Worm (Caenorhabditis elegans) whole organism, mixed stage, embryonic: ENCODE measurements around the gene T22B2.3.

Experiments
- M03D4.4 ChIP-seq: sonication (generic microtip); optimal IDR thresholded peaks from 2 replicates; lab custom pipeline; 2017; ENCODE audit warnings: mild to moderate bottlenecking, missing genetic modification characterization, missing compliant biosample characterization
- bed-3 ChIP-seq: fragments of 200-800 bp; sonication (Bioruptor generic); optimal IDR thresholded peaks from 3 replicates; lab custom pipeline; 2018; ENCODE audit warnings: mild to moderate bottlenecking, missing genetic modification characterization, moderate library complexity, missing compliant biosample characterization
- blmp-1 ChIP-seq: fragments of 150-350 bp; optimal IDR thresholded peaks from 2 replicates; lab custom pipeline; 2014; ENCODE audit warnings: missing biosample characterization, missing genetic modification characterization
- ceh-43 ChIP-seq: fragments of 200-800 bp; sonication (Bioruptor generic); optimal IDR thresholded peaks from 2 replicates; lab custom pipeline; 2018; ENCODE audit warnings: mild to moderate bottlenecking, missing genetic modification characterization, moderate library complexity, missing compliant biosample characterization
- ceh-83 ChIP-seq: fragments of 200-800 bp; sonication (Bioruptor generic); optimal IDR thresholded peaks from 2 replicates; lab custom pipeline; 2018; ENCODE audit warnings: mild to moderate bottlenecking, missing genetic modification characterization, missing compliant biosample characterization
- ces-1 ChIP-seq: fragments of 150-350 bp; optimal IDR thresholded peaks from 2 replicates; lab custom pipeline; 2014; ENCODE audit warnings: missing biosample characterization, missing genetic modification reagents, missing genetic modification characterization
- drap-1 ChIP-seq: fragments of 200-800 bp; sonication (Bioruptor generic); optimal IDR thresholded peaks from 3 replicates; lab custom pipeline; 2018; ENCODE audit warnings: mild to moderate bottlenecking, missing genetic modification characterization, missing compliant biosample characterization
- flh-1 ChIP-seq: fragments of 200-800 bp; sonication (Bioruptor generic); optimal IDR thresholded peaks from 2 replicates; lab custom pipeline; 2018; ENCODE audit warnings: mild to moderate bottlenecking, missing genetic modification characterization, moderate library complexity, missing compliant biosample characterization
- hlh-1 ChIP-seq: fragments of 150-350 bp; optimal IDR thresholded peaks from 2 replicates; lab custom pipeline; 2014; ENCODE audit warnings: missing biosample characterization, missing genetic modification reagents, missing genetic modification characterization
- lin-13 ChIP-seq: fragments of 150-350 bp; optimal IDR thresholded peaks from 2 replicates; lab custom pipeline; 2014; ENCODE audit warnings: missing biosample characterization, missing genetic modification characterization
- lin-32 ChIP-seq: fragments of 200-800 bp; sonication (Bioruptor generic); optimal IDR thresholded peaks from 2 replicates; lab custom pipeline; 2018; ENCODE audit warnings: mild to moderate bottlenecking, missing genetic modification characterization, missing compliant biosample characterization
- mab-5 ChIP-seq: fragments of 150-350 bp; optimal IDR thresholded peaks from 2 replicates; lab custom pipeline; 2014; ENCODE audit warnings: missing biosample characterization, missing genetic modification characterization
- mls-2 ChIP-seq: sonication (generic microtip); optimal IDR thresholded peaks from 2 replicates; lab custom pipeline; 2016; ENCODE audit warnings: mild to moderate bottlenecking, missing genetic modification characterization, moderate library complexity, missing compliant biosample characterization
- nhr-12 ChIP-seq: fragments of 150-350 bp; optimal IDR thresholded peaks from 2 replicates; lab custom pipeline; 2014; ENCODE audit warnings: missing biosample characterization, missing genetic modification characterization
- nhr-2 ChIP-seq: fragments of 150-350 bp; optimal IDR thresholded peaks from 2 replicates; lab custom pipeline; 2014; ENCODE audit warnings: missing biosample characterization, missing genetic modification characterization
- nhr-237 ChIP-seq: fragments of 150-350 bp; optimal IDR thresholded peaks from 2 replicates; lab custom pipeline; 2014; ENCODE audit warnings: missing biosample characterization, missing genetic modification characterization
- nhr-28 ChIP-seq: fragments of 150-350 bp; optimal IDR thresholded peaks from 2 replicates; lab custom pipeline; 2014; ENCODE audit warnings: missing biosample characterization, missing genetic modification characterization
- nhr-76 ChIP-seq: sonication (generic microtip); optimal IDR thresholded peaks from 2 replicates; lab custom pipeline; 2017; ENCODE audit warnings: missing biosample characterization, missing genetic modification characterization
- pha-4 ChIP-seq: fragments of 150-350 bp; optimal IDR thresholded peaks from 2 replicates; lab custom pipeline; 2018; ENCODE audit warnings: missing biosample characterization, missing genetic modification reagents, missing genetic modification characterization
- sem-2 ChIP-seq: fragments of 200-800 bp; sonication (Bioruptor generic); optimal IDR thresholded peaks from 2 replicates; lab custom pipeline; 2018; ENCODE audit warnings: mild to moderate bottlenecking, missing genetic modification characterization, missing compliant biosample characterization
- snpc-4 ChIP-seq: fragments of 150-350 bp; optimal IDR thresholded peaks from 2 replicates; lab custom pipeline; 2014; ENCODE audit warnings: missing biosample characterization, missing genetic modification characterization
- sptf-1 ChIP-seq: sonication (generic microtip); optimal IDR thresholded peaks from 2 replicates; lab custom pipeline; 2017; ENCODE audit warnings: mild to moderate bottlenecking, missing genetic modification characterization, moderate library complexity, missing compliant biosample characterization
- tbx-8 ChIP-seq: fragments of 200-800 bp; sonication (Bioruptor generic); optimal IDR thresholded peaks from 2 replicates; lab custom pipeline; 2018; ENCODE audit warnings: mild to moderate bottlenecking, missing genetic modification characterization, moderate library complexity, missing compliant biosample characterization
- unc-120 ChIP-seq: sonication (generic microtip); optimal IDR thresholded peaks from 2 replicates; lab custom pipeline; 2017; ENCODE audit warnings: missing genetic modification characterization, missing compliant biosample characterization; ENCODE audit not compliant: poor library complexity, severe bottlenecking
- unc-39 ChIP-seq: fragments of 150-350 bp; optimal IDR thresholded peaks from 2 replicates; lab custom pipeline; 2014; ENCODE audit warnings: missing biosample characterization, missing genetic modification characterization
- unc-62 ChIP-seq: fragments of 150-350 bp; optimal IDR thresholded peaks from 2 replicates; lab custom pipeline; 2014; ENCODE audit warnings: missing biosample characterization, missing genetic modification reagents, missing genetic modification characterization
- zip-8 ChIP-seq: fragments of 150-350 bp; optimal IDR thresholded peaks from 2 replicates; lab custom pipeline; 2014; ENCODE audit warnings: missing biosample characterization, missing genetic modification characterization
- ztf-11 ChIP-seq: fragments of 150-350 bp; optimal IDR thresholded peaks from 2 replicates; lab custom pipeline; 2014; ENCODE audit warnings: missing biosample characterization, missing genetic modification characterization

T22B2.3 gene

DNA sequence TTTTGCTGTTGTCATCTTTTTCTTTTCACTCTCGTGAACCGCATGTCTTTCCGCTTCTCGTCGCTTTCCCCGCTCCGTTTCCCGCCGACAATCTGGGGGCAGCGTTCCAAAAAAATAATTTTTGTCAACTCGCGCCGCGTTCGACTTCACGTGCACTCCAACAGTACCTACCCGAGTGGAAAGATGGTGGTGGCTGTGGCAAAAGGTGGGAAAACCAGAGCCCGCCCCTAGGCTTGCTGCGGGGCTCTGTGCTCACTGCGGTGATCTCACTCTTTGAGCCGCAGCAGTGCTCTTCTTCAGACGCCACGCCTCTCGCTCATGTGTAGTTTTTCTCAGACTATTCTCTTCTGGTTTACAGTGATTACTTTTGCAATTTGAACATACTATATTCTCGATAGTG lies 29.5 kb upstream of the T22B2.3 start:
- TF ChIP-seq sem-2 (GFP tag; lab: Kevin White, UChicago) (no peak), mab-5 (tag; lab: Kevin White, UChicago) (no peak), lin-13 (no peak), M03D4.4 (tag; lab: Kevin White, UChicago) (no peak), bed-3 (GFP tag; lab: Kevin White, UChicago) (no peak), blmp-1 (tag; lab: Kevin White, UChicago) (no peak), ces-1 (no peak), nhr-12 (tag; lab: Kevin White, UChicago) (no peak), mls-2 (tag; lab: Kevin White, UChicago) (no peak), hlh-1 (tag; lab: Kevin White, UChicago) (no peak)
- TF ChIP-seq, all 35 proteins: peak for 0

DNA sequence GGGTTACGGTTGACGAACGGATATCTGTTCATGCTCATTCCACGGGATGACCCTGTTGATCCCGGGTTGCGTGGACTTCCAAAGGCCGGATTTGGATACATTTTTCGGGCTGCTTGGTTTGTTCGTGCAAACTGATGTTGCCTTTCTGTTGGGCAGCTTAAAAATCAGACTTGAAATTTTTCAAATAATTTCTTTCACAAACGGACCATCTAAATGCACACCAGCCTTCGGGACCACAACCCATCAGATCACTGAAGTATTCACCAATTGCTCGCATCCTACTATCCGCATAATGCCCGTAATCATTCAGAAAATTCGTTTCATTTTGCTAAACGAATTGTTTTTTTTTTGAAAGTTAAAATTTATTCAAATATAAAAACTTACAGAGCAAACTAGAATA lies 21.5 kb upstream of the T22B2.3 start, which contains the start of gene F47F2.3:
Gene F47F2.3 (minus strand): TSS at position 101 of the 400 bp plus-strand sequence.
- TF ChIP-seq snpc-4 (tag; lab: Kevin White, UChicago), result no peak
- no peak for TF ChIP-seq ztf-11 (tag; lab: Kevin White, UChicago)
- no peak for TF ChIP-seq zip-8
- TF ChIP-seq mab-5 (tag; lab: Kevin White, UChicago), result no peak
- no peak for TF ChIP-seq nhr-2
- no peak for TF ChIP-seq hlh-1 (tag; lab: Kevin White, UChicago)
- TF ChIP-seq nhr-28 (tag; lab: Kevin White, UChicago), result no peak
- TF ChIP-seq nhr-12 (tag; lab: Kevin White, UChicago), result no peak
- no peak for TF ChIP-seq ceh-83
- TF ChIP-seq unc-62 (GFP tag; lab: Kevin White, UChicago), result no peak
- TF ChIP-seq lin-13, result no peak
- no peak for TF ChIP-seq flh-1 (GFP tag; lab: Kevin White, UChicago)
- no peak for TF ChIP-seq M03D4.4 (tag; lab: Kevin White, UChicago)
- no peak for TF ChIP-seq lin-32 (GFP tag; lab: Kevin White, UChicago)
- TF ChIP-seq nhr-237 (tag; lab: Kevin White, UChicago), result no peak

DNA sequence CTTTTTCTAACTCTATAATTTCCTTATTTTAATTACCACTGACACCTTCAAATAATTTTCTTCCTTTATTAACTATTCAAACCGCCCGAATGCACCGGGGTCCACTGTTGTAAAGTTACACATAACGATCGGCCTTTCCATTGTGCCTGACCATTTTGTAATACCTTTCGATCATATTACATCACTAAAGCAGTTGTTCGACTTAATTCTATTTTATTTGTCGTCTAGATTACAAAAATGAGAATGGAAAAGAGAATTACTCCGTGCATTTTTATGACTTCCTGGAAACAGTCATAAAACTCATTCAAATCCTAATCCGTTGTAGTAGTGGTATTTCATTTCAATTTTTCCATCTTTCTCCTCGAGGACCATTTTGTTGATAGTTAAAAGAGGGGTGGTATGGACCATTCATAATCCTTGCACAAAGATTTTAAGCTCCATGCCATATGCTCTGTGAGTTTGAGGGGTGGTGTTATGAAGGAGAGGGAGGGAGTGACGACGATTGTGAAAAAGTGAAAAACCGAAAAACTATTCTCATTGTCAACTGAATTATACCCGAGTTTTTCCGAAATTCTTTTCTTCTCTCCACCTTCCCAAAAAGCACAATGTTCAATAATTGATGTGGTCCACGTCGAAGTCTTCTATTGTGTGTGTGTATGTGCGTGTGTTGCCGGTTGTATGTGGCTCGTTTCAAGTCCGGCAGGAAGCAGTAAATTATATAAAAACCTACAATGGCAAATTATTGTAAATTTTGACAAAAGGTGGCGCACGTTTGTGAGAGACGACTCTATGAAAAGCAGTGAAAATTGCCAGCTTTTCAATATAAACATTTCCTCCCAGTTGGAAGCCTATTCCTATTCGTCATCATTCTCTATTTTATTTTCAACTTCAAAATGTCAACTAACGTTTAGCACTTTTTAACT lies 18.6 kb upstream of the T22B2.3 start:
- TF ChIP-seq unc-62 (GFP tag; lab: Kevin White, UChicago) (peak; percentile 67), nhr-28 (tag; lab: Kevin White, UChicago) (no peak), blmp-1 (tag; lab: Kevin White, UChicago) (no peak), mls-2 (tag; lab: Kevin White, UChicago) (no peak), bed-3 (GFP tag; lab: Kevin White, UChicago) (no peak), nhr-2 (no peak), pha-4 (tag; lab: Kevin White, UChicago) (no peak), unc-39 (tag; lab: Kevin White, UChicago) (no peak), snpc-4 (tag; lab: Kevin White, UChicago) (no peak), M03D4.4 (tag; lab: Kevin White, UChicago) (no peak), mab-5 (tag; lab: Kevin White, UChicago) (no peak), unc-120 (tag; lab: Kevin White, UChicago) (peak; percentile 14), nhr-76 (tag; lab: Kevin White, UChicago) (no peak), hlh-1 (tag; lab: Kevin White, UChicago) (peak; percentile 94), lin-32 (GFP tag; lab: Kevin White, UChicago) (no peak), zip-8 (no peak), lin-13 (no peak), ceh-43 (no peak), drap-1 (GFP tag; lab: Kevin White, UChicago) (no peak), sem-2 (GFP tag; lab: Kevin White, UChicago) (no peak), ceh-83 (no peak), flh-1 (GFP tag; lab: Kevin White, UChicago) (no peak)

DNA sequence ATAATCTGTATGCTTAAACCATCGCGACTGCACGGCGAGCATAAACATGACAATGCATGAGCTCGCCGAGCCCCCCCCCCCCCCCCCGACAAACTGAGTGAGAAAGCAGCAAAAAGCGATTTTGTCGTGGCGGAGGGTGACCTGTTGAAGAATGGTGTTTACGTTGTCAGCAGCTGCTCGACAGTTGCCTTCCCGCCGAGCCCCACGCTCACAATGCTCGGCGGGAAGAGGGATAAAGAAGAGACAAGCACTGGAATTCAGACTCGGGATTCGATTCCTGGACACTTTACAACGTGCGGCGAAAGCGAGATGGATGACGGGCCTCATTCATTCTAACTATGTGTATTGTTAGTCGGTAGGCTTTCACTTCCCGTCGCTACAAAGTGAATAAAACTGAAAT lies 16.4 kb upstream of the T22B2.3 start:
- TF ChIP-seq snpc-4 (tag; lab: Kevin White, UChicago) (no peak), nhr-237 (tag; lab: Kevin White, UChicago) (no peak), M03D4.4 (tag; lab: Kevin White, UChicago) (peak; percentile 42), unc-62 (GFP tag; lab: Kevin White, UChicago) (peak; percentile 76), hlh-1 (tag; lab: Kevin White, UChicago) (peak; percentile 100), sptf-1 (tag; lab: Kevin White, UChicago) (peak; percentile 20), unc-120 (tag; lab: Kevin White, UChicago) (peak; percentile 81), flh-1 (GFP tag; lab: Kevin White, UChicago) (no peak), ceh-43 (no peak), tbx-8 (GFP tag; lab: Kevin White, UChicago) (no peak)
